Worm (Caenorhabditis elegans): Measurements from ENCODE around the gene F20D6.5.

DNA sequence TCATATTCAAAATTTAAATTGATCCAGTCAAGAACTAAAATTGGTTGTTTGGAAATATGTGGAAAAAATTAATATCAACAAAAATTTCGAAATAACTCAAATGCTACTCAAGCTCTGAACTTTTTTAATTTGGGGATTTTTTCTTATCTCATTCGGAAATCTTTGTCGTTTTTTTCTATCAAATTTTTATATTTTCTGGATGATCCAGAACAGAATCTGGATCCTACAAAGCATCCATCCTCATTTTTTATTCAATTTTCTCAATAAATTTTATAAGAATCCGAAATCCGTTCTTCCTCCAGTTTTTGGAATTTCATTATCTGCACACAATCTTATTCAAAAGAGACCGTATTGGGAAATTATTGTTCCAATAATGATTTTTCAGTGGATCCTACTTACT lies 40.9 kb upstream of the F20D6.5 start, which contains the start of gene D1014.6:
- TF ChIP-seq nhr-11 (tag; optimal IDR thresholded peaks at IDR 0.05), result no peak
- no peak for TF ChIP-seq unc-62 (GFP tag; optimal IDR thresholded peaks at IDR 0.05)
- no peak for TF ChIP-seq nhr-85 (tag)
- TF ChIP-seq xbp-1 (tag; optimal IDR thresholded peaks at IDR 0.05), result no peak
- TF ChIP-seq aly-2 (tag; optimal IDR thresholded peaks at IDR 0.05), result no peak
- no peak for TF ChIP-seq aha-1 (tag; optimal IDR thresholded peaks at IDR 0.05)
- TF ChIP-seq fkh-8 (tag; optimal IDR thresholded peaks at IDR 0.05), result no peak

Measured in whole organism, L1 larva.